Fruit fly (Drosophila melanogaster): ENCODE measurements around the gene Akap200.
A peak's percentile ranks its signal among the peaks of the same experiment; 100 is the strongest.

Gene Akap200

DNA sequence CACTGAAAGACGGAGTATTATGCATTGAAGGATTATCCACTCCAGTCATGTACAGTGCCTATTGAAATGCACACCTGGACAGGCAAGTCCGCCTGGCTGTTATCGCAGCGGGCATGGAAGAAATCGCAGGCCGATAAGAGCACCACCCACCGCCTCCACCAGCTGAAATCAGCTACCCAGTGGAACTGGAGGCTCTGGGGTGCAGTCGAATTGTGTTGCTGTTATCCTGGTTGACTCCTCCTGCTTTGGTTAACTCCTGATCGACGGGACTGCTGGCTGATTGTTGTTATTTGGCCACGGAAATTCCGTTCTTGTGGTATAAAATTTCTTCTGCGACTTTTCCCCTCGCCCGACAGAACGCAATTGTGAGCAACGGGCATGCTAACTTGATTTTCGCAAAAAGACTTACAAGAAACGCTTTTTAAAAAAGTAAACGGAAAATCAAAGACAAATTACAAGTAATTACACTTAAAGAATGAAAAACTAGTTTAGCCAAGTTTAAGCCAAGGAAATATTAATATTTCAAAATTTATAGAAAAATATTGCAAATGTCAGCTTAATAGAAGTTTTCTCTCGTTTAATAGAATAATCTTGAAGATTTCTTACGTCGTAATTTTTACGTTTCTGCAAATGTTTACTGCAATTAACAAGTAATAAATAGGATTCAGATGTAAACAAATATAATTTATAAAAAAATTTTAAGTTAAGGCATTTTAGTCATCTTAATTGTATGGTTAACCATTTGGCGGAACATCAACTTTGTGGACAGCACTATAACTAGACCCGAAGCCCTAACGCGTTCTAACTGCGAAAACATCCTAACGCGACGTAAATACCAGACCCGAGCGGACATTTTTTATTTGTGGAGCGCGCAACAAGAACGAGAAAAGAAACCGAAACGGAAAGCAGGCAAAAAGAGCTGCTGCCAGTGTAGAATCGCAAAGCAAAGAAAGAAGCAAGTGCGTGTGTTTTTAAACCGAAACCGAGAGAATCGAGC, at the start of gene Akap200, which contains the start of gene CG13398:
Gene Akap200, plus strand, starts transcription at position 804 of the 997 bp plus-strand sequence.
Gene CG13398, minus strand, starts transcription at position 370 of the 997 bp plus-strand sequence.
- TF ChIP-seq CG15710 (tag; optimal IDR thresholded peaks at IDR 0.05) (peak; percentile 28), CG32121 (GFP tag; IDR thresholded peaks at IDR 0.05) (peak; percentile 44; the same call in 1 of the 2 replicates), fd96Ca (GFP tag; IDR thresholded peaks at IDR 0.05) (peak; percentile 25; the same call in 1 of the 3 replicates), Pif1B (GFP tag; optimal IDR thresholded peaks at IDR 0.05) (peak; percentile 44), D1 (tag; optimal IDR thresholded peaks at IDR 0.05) (peak; percentile 39), CG34367 (tag; optimal IDR thresholded peaks at IDR 0.05) (no peak), CG8159 (tag; optimal IDR thresholded peaks at IDR 0.05) (peak; percentile 57), Ets98B (GFP tag; IDR thresholded peaks at IDR 0.05) (peak; percentile 35), Pif1A (GFP tag; optimal IDR thresholded peaks at IDR 0.05) (no peak), EcR (GFP tag; optimal IDR thresholded peaks at IDR 0.05) (no peak), CG10348 (GFP tag; IDR thresholded peaks at IDR 0.05) (no peak), CG4496 (GFP tag; IDR thresholded peaks at IDR 0.05) (0 out of 3 replicates have a peak, but pooled peaks have one; percentile 15), CG9948 (tag; optimal IDR thresholded peaks at IDR 0.05) (peak; percentile 28)

DNA sequence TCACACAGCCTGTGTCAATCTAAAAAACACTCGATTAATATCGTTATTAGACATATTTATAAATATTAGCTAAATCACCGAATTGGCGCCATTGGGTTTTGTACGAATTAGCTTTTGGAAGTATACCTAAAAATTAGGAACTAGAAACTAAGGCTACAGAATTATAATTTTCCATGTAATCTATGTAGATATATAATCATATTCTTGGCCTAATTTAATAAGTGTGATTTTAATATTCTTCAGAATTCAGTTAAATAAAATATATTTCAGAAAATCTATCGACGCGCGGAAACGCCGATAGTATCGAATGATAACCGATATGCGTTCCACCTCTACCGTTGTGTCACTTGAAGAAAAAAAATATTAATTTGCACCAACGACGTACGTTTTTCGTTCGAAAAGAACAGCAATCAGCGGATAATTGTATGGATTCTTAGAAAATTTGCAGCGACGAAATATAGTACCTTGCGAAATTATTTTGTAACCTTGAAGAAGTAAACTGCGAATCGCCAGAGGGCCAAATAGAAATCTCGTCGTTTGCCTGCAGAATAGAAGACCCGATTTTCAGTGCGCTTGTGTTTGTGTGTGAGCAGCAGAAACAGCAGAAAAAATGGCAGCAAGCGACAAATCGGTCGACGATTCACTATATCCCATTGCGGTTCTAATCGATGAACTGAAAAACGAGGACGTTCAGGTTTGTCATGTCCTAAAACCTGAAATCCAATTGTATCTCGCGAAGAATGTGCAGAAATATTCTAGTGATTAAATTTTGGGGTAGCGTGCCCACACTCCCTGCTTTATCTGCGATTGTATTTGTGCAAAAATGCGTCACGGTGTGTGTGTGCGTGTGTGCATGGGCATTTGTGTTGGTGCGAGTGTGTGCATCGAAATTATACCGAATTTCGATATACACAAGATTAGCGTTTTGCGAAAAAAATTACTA, 49.5 kb upstream of the Akap200 start, which contains the start of gene Pp2A-29B:
Gene Pp2A-29B, plus strand, starts transcription at position 338 of the 943 bp plus-strand sequence.
- TF ChIP-seq CG17806 (tag; optimal IDR thresholded peaks at IDR 0.05), result no peak
- TF ChIP-seq CG8159 (tag; optimal IDR thresholded peaks at IDR 0.05), result peak; percentile 32
- TF ChIP-seq rn (GFP tag; IDR thresholded peaks at IDR 0.05), result no peak
- no peak for TF ChIP-seq CG34367 (tag; optimal IDR thresholded peaks at IDR 0.05)
- no peak for TF ChIP-seq CG4496 (GFP tag; IDR thresholded peaks at IDR 0.05)
- peak; percentile 4 for TF ChIP-seq Pif1A (GFP tag; optimal IDR thresholded peaks at IDR 0.05)
- no peak for TF ChIP-seq EcR (GFP tag; optimal IDR thresholded peaks at IDR 0.05)
- TF ChIP-seq CG10348 (GFP tag; IDR thresholded peaks at IDR 0.05), result no peak
- TF ChIP-seq fd96Ca (GFP tag; IDR thresholded peaks at IDR 0.05), result 0 out of 3 replicates have a peak, but pooled peaks have one; percentile 15
- TF ChIP-seq CG32121 (GFP tag; IDR thresholded peaks at IDR 0.05), result no peak
- TF ChIP-seq CG15710 (tag; optimal IDR thresholded peaks at IDR 0.05), result peak; percentile 13
- TF ChIP-seq gl (tag; optimal IDR thresholded peaks at IDR 0.05), result no peak
- TF ChIP-seq CG9948 (tag; optimal IDR thresholded peaks at IDR 0.05), result no peak
- TF ChIP-seq CG8301 (tag; optimal IDR thresholded peaks at IDR 0.05), result no peak
- TF ChIP-seq CG14655 (GFP tag; optimal IDR thresholded peaks at IDR 0.05), result no peak

DNA sequence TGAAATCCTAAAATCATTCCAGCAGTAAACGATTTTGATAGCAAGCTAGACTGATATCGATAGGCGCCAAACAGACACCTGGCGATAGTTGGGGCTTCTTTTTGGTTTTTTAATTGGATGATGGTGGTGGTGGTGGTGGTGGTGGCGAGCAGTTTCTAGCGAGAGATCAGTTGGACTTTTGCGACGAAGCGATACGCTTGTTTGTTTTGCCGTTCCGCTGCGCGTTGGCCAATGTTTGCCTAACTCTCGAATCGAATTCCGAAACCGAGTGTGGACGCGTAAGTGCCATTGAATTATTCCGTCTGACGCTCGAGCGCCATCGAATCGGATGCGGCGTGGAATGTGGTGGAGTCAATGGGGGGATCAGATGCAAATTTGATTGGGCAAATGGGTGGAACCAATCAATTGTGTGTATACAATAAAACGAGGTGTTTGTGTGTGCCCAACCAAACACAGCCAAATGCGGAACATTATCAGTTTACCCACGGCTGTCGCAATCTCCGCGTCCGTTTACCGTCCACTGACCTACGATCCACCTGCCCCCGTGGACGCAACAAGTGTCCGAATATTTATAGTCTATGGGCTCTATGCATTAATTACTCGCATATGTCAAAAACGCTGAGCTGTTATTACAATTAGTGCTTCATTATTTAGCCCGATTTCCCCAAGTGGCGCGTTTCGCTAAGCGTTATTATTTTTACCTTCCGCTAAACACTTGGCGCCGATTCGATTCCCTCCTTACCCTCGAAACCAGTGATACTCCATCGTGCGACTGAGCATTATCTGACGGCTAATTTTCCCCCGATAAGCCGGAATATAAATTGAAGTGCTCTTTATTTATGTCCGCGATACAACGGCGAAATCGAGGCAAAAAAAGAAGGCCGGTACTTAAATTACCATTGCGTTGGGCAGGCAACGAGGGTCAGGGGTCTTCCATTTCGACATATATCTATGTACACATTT, 44.8 kb upstream of the Akap200 start, which contains the start of gene CG17292:
Gene CG17292, plus strand, starts transcription at position 91 of the 963 bp plus-strand sequence.
- TF ChIP-seq CG8159 (tag; optimal IDR thresholded peaks at IDR 0.05) (no peak), gl (tag; optimal IDR thresholded peaks at IDR 0.05) (no peak), CG13204 (GFP tag; optimal IDR thresholded peaks at IDR 0.05) (no peak), Ets98B (GFP tag; IDR thresholded peaks at IDR 0.05) (peak; percentile 74; the same call in 1 of the 2 replicates), CG8301 (tag; optimal IDR thresholded peaks at IDR 0.05) (no peak), fd96Ca (GFP tag; IDR thresholded peaks at IDR 0.05) (peak; percentile 67; the same call in 2 of the 3 replicates), CG10348 (GFP tag; IDR thresholded peaks at IDR 0.05) (0 out of 2 replicates have a peak, but pooled peaks have one; percentile 6), CG9948 (tag; optimal IDR thresholded peaks at IDR 0.05) (no peak), CG15710 (tag; optimal IDR thresholded peaks at IDR 0.05) (peak; percentile 16), Pif1A (GFP tag; optimal IDR thresholded peaks at IDR 0.05) (no peak), Snoo (tag; optimal IDR thresholded peaks at IDR 0.05) (no peak), EcR (GFP tag; optimal IDR thresholded peaks at IDR 0.05) (peak; percentile 44), CG4496 (GFP tag; IDR thresholded peaks at IDR 0.05) (peak; percentile 50; the same call in 1 of the 3 replicates), CG14655 (GFP tag; optimal IDR thresholded peaks at IDR 0.05) (no peak), rn (GFP tag; IDR thresholded peaks at IDR 0.05) (no peak), CG34367 (tag; optimal IDR thresholded peaks at IDR 0.05) (no peak), D1 (tag; optimal IDR thresholded peaks at IDR 0.05) (no peak), CG32121 (GFP tag; IDR thresholded peaks at IDR 0.05) (peak; percentile 46; the same call in 1 of the 2 replicates), CG12605 (GFP tag; IDR thresholded peaks at IDR 0.05) (peak; percentile 44; the same call in 1 of the 2 replicates), Pif1B (GFP tag; optimal IDR thresholded peaks at IDR 0.05) (no peak), CG17806 (tag; optimal IDR thresholded peaks at IDR 0.05) (no peak)

All from whole organism, pupa.